Comparison of ENCODE assay signal across 2 worm cellular contexts in genomic region chrII:14753246-14753645, ce11.
A peak's percentile ranks its signal among the peaks of the same experiment; 100 is the strongest.
TF ChIP-seq lines count a peak whose summit lies in the region.

No protein-coding gene starts in this region.

TF ChIP-seq in whole organism, L4 larva, 104 proteins besides CTCF, POLR2A, EP300 and RAD21:
- TF ChIP-seq duxl-1 (tag; optimal IDR thresholded peaks at IDR 0.05; lab: Kevin White, UChicago; ENCODE audit: poor library complexity) (no peak), tra-1 (GFP tag; IDR thresholded peaks at IDR 0.05; lab: Robert Waterston, UW) (no peak), attf-4 (tag; optimal IDR thresholded peaks at IDR 0.05; lab: Kevin White, UChicago) (no peak), unc-62 (GFP tag; optimal IDR thresholded peaks at IDR 0.05 in 1 of 2; lab: Kevin White, UChicago) (no peak), unc-62 (tag; optimal IDR thresholded peaks at IDR 0.05; lab: Kevin White, UChicago) (no peak), nhr-77 (tag; optimal IDR thresholded peaks at IDR 0.05; lab: Kevin White, UChicago) (no peak), set-16 (GFP tag; IDR thresholded peaks at IDR 0.05; lab: Robert Waterston, UW) (peak; percentile 90)

TF ChIP-seq in whole organism, young adult, 124 proteins besides CTCF, POLR2A, EP300 and RAD21:
- TF ChIP-seq ztf-6 (GFP tag; IDR thresholded peaks at IDR 0.05; lab: Robert Waterston, UW) (no peak), lag-1 (GFP tag; IDR thresholded peaks at IDR 0.05; lab: Robert Waterston, UW) (no peak), lin-35 (GFP tag; optimal IDR thresholded peaks at IDR 0.05; lab: Kevin White, UChicago) (no peak), egrh-3 (GFP tag; IDR thresholded peaks at IDR 0.05; lab: Robert Waterston, UW) (peak; percentile 79; the same call in 1 of the 2 replicates), zfh-2 (GFP tag; conservative IDR thresholded peaks at IDR 0.05; lab: Robert Waterston, UW) (peak; percentile 89), F39B2.1 (GFP tag; IDR thresholded peaks at IDR 0.05; lab: Robert Waterston, UW) (no peak)
